ENCODE assay signal across 3 worm cellular contexts in genomic region chrIV:1827362-1827761, ce11.
TF ChIP-seq lines count a peak whose summit lies in the region.

No protein-coding gene starts in this region.

TF ChIP-seq in whole organism, L1 larva, 84 proteins besides CTCF, POLR2A, EP300 and RAD21:
- TF ChIP-seq irx-1 (tag; optimal IDR thresholded peaks at IDR 0.05; lab: Kevin White, UChicago) (no peak), efl-1 (optimal IDR thresholded peaks at IDR 0.05; lab: Kevin White, UChicago) (no peak), efl-1 (GFP tag; optimal IDR thresholded peaks at IDR 0.05 in 1 of 2; lab: Kevin White, UChicago) (peak in 1 of 2 experiments; percentile 81), lin-14 (GFP tag; optimal IDR thresholded peaks at IDR 0.05; lab: Kevin White, UChicago) (peak; percentile 51), unc-86 (tag; optimal IDR thresholded peaks at IDR 0.05; lab: Kevin White, UChicago) (peak; percentile 24), nhr-77 (tag; optimal IDR thresholded peaks at IDR 0.05; lab: Kevin White, UChicago) (no peak), snu-23 (GFP tag; optimal IDR thresholded peaks at IDR 0.05; lab: Kevin White, UChicago) (no peak), nhr-84 (tag; optimal IDR thresholded peaks at IDR 0.05; lab: Kevin White, UChicago) (no peak), nhr-20 (tag; optimal IDR thresholded peaks at IDR 0.05; lab: Kevin White, UChicago) (no peak), nhr-12 (tag; optimal IDR thresholded peaks at IDR 0.05; lab: Kevin White, UChicago) (no peak), rnt-1 (tag; optimal IDR thresholded peaks at IDR 0.05; lab: Kevin White, UChicago) (no peak)

TF ChIP-seq in whole organism, L3 larva, 47 proteins besides CTCF, POLR2A, EP300 and RAD21:
- TF ChIP-seq nhr-28 (tag; optimal IDR thresholded peaks at IDR 0.05; lab: Kevin White, UChicago) (no peak), nhr-25 (tag; optimal IDR thresholded peaks at IDR 0.05; lab: Kevin White, UChicago) (no peak), nhr-76 (tag; optimal IDR thresholded peaks at IDR 0.05; lab: Kevin White, UChicago) (no peak), ceh-82 (tag; optimal IDR thresholded peaks at IDR 0.05; lab: Kevin White, UChicago) (no peak), lin-39 (tag; optimal IDR thresholded peaks at IDR 0.05; lab: Kevin White, UChicago) (peak; percentile 57)

TF ChIP-seq in whole organism, L4 larva, 104 proteins besides CTCF, POLR2A, EP300 and RAD21:
- TF ChIP-seq set-16 (GFP tag; IDR thresholded peaks at IDR 0.05; lab: Robert Waterston, UW): peak; percentile 35; the same call in 1 of the 2 replicates
- 0 out of 2 replicates have a peak, but pooled peaks have one; percentile 29 for TF ChIP-seq ctbp-1 (GFP tag; IDR thresholded peaks at IDR 0.05; lab: Robert Waterston, UW)
- no peak for TF ChIP-seq zip-11 (GFP tag; IDR thresholded peaks at IDR 0.05; lab: Robert Waterston, UW)
TF ChIP-seq in whole organism, L4 larva: peak in this region for 2.
